Fruit fly (Drosophila melanogaster): ENCODE measurements around the gene Nmd3.

DNA sequence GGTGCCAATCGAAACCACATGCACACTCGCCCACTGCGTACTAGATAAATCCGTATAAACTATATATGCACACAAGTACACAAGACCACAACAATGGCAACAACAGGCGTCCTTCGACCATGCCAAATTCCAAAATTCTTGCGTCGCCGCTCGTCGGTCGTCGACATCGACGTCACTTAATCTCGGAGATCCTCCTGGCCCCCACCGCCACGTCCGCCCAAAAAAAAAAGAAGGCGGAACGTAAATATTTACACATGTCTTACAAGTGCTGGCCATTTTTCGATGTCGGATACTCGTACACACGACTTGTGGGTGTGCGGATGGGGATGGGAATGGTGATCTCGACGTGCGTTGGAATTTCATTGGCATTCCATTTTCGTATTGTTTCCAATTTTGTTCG lies 21.1 kb downstream of the Nmd3 start:
- no peak for TF ChIP-seq CG32121 (GFP tag; IDR thresholded peaks at IDR 0.05)
- no peak for TF ChIP-seq CG8159 (tag; optimal IDR thresholded peaks at IDR 0.05)
- no peak for TF ChIP-seq Pif1B (GFP tag; optimal IDR thresholded peaks at IDR 0.05)
- TF ChIP-seq CG17806 (tag; optimal IDR thresholded peaks at IDR 0.05) = no peak
- no peak for TF ChIP-seq CG13204 (GFP tag; optimal IDR thresholded peaks at IDR 0.05)
- TF ChIP-seq EcR (GFP tag; optimal IDR thresholded peaks at IDR 0.05) = no peak
- TF ChIP-seq CG14655 (GFP tag; optimal IDR thresholded peaks at IDR 0.05) = no peak
- no peak for TF ChIP-seq fd96Ca (GFP tag; IDR thresholded peaks at IDR 0.05)
- TF ChIP-seq CG10348 (GFP tag; IDR thresholded peaks at IDR 0.05) = no peak
- TF ChIP-seq Pif1A (GFP tag; optimal IDR thresholded peaks at IDR 0.05) = no peak
- no peak for TF ChIP-seq D1 (tag; optimal IDR thresholded peaks at IDR 0.05)
- no peak for TF ChIP-seq Snoo (tag; optimal IDR thresholded peaks at IDR 0.05)
- TF ChIP-seq CG15710 (tag; optimal IDR thresholded peaks at IDR 0.05) = no peak
- no peak for TF ChIP-seq CG4496 (GFP tag; IDR thresholded peaks at IDR 0.05)

All from whole organism, pupa.